Worm (Caenorhabditis elegans) whole organism, L4/young adult: ENCODE data around the gene egl-9.

Source experiments
- W03F9.2 ChIP-seq: fragments of 150-350 bp; optimal IDR thresholded peaks from 2 replicates; lab custom pipeline; 2014; ENCODE audit warnings: missing biosample characterization, missing genetic modification characterization
- him-1 ChIP-seq: sonication (generic microtip); optimal IDR thresholded peaks from 2 replicates; lab custom pipeline; 2016; ENCODE audit warnings: missing genotype, missing genetic modification reagents, missing genetic modification characterization, missing compliant biosample characterization

DNA sequence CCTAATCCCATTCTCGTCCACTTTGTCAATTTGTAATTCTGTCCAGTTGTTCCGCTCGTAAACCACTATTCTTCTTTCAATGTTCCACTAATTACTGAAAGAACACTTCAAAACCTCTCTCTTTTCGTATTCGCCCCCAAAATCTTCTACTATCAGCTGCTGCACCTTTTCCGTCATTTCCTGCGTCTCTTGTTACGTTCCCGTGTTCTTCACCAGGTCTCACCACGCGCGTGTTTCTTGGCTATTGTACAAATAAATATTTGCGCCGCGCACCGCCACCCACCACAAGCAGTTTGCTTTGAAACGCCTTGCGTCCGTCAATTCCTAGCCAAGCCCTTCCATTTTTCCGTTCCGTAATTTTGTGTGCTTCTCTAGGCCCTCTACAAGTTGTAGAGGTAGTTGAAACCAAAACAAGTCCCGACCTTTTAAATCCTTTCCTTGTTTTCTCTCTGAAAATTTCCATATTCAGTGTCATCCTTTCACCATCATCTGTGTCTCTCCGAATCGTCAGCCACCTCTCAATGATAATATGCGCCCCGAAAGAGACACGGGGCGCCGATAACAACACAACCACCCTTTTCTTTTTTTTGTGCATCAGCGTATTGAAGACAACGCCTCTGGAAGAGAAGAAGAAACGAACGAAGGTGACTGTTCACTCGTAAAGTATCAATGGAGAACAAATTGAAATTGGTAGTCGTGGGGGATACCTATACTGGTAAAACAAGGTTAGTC lies 9.9 kb downstream of the egl-9 start, which contains the start of the genes crp-1 and Y32F6B.9:
- TF ChIP-seq him-1 (tag; lab: Kevin White, UChicago) (no peak), W03F9.2 (tag; lab: Kevin White, UChicago) (no peak)
